Fruit fly (Drosophila melanogaster): ENCODE data around the gene GILT2.
A peak's percentile ranks its signal among the peaks of the same experiment; 100 is the strongest.

GILT2 gene

DNA sequence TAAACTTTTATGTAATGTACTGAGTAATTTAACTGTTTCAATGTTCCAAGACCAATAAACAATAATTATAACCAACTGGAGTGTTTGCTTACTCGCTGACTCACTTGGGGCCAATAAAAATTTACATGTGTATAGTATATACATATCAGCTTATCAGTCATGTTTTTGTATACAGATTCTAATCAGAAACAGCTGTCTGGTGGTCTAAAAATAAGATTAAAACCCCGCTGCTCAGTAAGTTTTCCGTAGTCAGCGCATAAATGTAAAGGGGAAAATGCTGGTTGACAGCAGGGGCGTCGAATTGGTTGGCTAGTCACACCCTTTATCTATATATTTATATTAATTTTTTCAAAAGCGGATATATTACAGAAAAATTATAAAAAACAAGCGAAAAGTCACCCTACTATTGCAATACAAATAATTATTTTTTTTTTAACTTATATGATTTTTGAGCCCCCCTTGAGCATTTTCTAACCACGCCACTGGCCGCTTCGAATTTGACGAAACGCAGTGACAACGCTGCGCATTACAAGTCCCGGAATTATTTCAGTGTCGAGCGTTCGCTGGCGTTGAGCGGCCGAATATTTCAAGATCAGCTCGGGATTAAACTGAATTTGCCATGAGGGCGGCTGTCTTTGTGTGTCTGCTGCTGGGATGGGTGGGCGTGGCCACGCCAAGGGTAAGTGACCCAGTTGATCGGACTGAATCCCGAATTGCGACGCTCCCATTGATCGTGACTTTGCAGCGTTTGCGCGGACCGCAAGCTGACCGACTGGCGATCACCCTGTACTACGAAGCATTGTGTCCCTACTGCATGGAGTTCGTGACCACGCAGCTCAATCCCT is at the start of gene GILT2 (continued):
- TF ChIP-seq CG2712 (tag; optimal IDR thresholded peaks at IDR 0.05) = peak; percentile 93
- TF ChIP-seq CG13894 (tag; optimal IDR thresholded peaks at IDR 0.05) = peak; percentile 88
- no peak for TF ChIP-seq cg (GFP tag; optimal IDR thresholded peaks at IDR 0.05)
- TF ChIP-seq Elba2 (GFP tag; optimal IDR thresholded peaks at IDR 0.05) = peak; percentile 24
- TF ChIP-seq CG7372 (GFP tag; IDR thresholded peaks at IDR 0.05) = peak; percentile 80
- TF ChIP-seq H2.0 (GFP tag; IDR thresholded peaks at IDR 0.05) = peak; percentile 87
- TF ChIP-seq CG10267 (tag; optimal IDR thresholded peaks at IDR 0.05) = peak; percentile 87
- peak; percentile 84 for TF ChIP-seq trh (GFP tag; optimal IDR thresholded peaks at IDR 0.05)
- TF ChIP-seq vvl (GFP tag; IDR thresholded peaks at IDR 0.05) = peak; percentile 97
- TF ChIP-seq unpg (GFP tag; optimal IDR thresholded peaks at IDR 0.05) = peak; percentile 92
- TF ChIP-seq sna (GFP tag; IDR thresholded peaks at IDR 0.05; ENCODE audit: partially characterized antibody) = no peak
- peak; percentile 89 for TF ChIP-seq tin (GFP tag; optimal IDR thresholded peaks at IDR 0.05)
- TF ChIP-seq CG7786 (GFP tag; optimal IDR thresholded peaks at IDR 0.05) = peak; percentile 13
- TF ChIP-seq CG18011 (GFP tag; optimal IDR thresholded peaks at IDR 0.05) = peak; percentile 78
- peak; percentile 49 for TF ChIP-seq Bdp1 (GFP tag; optimal IDR thresholded peaks at IDR 0.05)
- TF ChIP-seq kni (GFP tag; optimal IDR thresholded peaks at IDR 0.05) = peak; percentile 53
- no peak for TF ChIP-seq br (optimal IDR thresholded peaks at IDR 0.05)
- peak; percentile 74 for TF ChIP-seq CG16815 (GFP tag; optimal IDR thresholded peaks at IDR 0.05)
- no peak for TF ChIP-seq jumu (GFP tag; optimal IDR thresholded peaks at IDR 0.05)
- TF ChIP-seq Hr3 (GFP tag; optimal IDR thresholded peaks at IDR 0.05) = peak; percentile 89
- TF ChIP-seq D (optimal IDR thresholded peaks at IDR 0.05) = no peak
- peak; percentile 89 for TF ChIP-seq D (GFP tag; optimal IDR thresholded peaks at IDR 0.05)
- peak; percentile 94 for TF ChIP-seq CG12659 (GFP tag; optimal IDR thresholded peaks at IDR 0.05)
- TF ChIP-seq ind (GFP tag; optimal IDR thresholded peaks at IDR 0.05) = peak; percentile 90
- no peak for TF ChIP-seq pfk (GFP tag; optimal IDR thresholded peaks at IDR 0.05)
- peak; percentile 51 for TF ChIP-seq CG16863 (GFP tag; optimal IDR thresholded peaks at IDR 0.05)
- TF ChIP-seq aop (GFP tag; IDR thresholded peaks at IDR 0.05) = peak; percentile 55; the same call in 1 of the 2 replicates
- no peak for TF ChIP-seq cad (GFP tag; optimal IDR thresholded peaks at IDR 0.05)
- TF ChIP-seq CG14860 (GFP tag; IDR thresholded peaks at IDR 0.05; ENCODE audit: partially characterized antibody) = no peak
- TF ChIP-seq HLH4C (GFP tag; IDR thresholded peaks at IDR 0.05; ENCODE audit: partially characterized antibody) = no peak
- peak; percentile 21 for TF ChIP-seq CG9609 (GFP tag; optimal IDR thresholded peaks at IDR 0.05)
- TF ChIP-seq CG8281 (tag; optimal IDR thresholded peaks at IDR 0.05) = peak; percentile 78
- no peak for TF ChIP-seq CG1603 (tag; optimal IDR thresholded peaks at IDR 0.05)
- no peak for TF ChIP-seq Hey (tag; optimal IDR thresholded peaks at IDR 0.05)
- TF ChIP-seq Aef1 (GFP tag; IDR thresholded peaks at IDR 0.05) = peak; percentile 90
- TF ChIP-seq CG17328 (GFP tag; IDR thresholded peaks at IDR 0.05) = peak; percentile 94
- TF ChIP-seq slp2 (GFP tag; optimal IDR thresholded peaks at IDR 0.05) = no peak
- no peak for TF ChIP-seq hb (GFP tag; IDR thresholded peaks at IDR 0.05; ENCODE audit: partially characterized antibody)
- peak; percentile 83 for TF ChIP-seq CG6654 (GFP tag; optimal IDR thresholded peaks at IDR 0.05)
- peak; percentile 82 for TF ChIP-seq CG5953 (GFP tag; IDR thresholded peaks at IDR 0.05)
- TF ChIP-seq Ravus (GFP tag; IDR thresholded peaks at IDR 0.05) = peak; percentile 83
- TF ChIP-seq CG32772 (GFP tag; IDR thresholded peaks at IDR 0.05) = peak; percentile 90
- TF ChIP-seq nerfin-2 (GFP tag; IDR thresholded peaks at IDR 0.05; ENCODE audit: partially characterized antibody) = no peak
- peak; percentile 55 for TF ChIP-seq corto (GFP tag; optimal IDR thresholded peaks at IDR 0.05)
- peak; percentile 89 for TF ChIP-seq CG5245 (GFP tag; optimal IDR thresholded peaks at IDR 0.05)
- peak; percentile 77 for TF ChIP-seq CG10462 (GFP tag; optimal IDR thresholded peaks at IDR 0.05)
- no peak for TF ChIP-seq Bgb (GFP tag; IDR thresholded peaks at IDR 0.05; ENCODE audit: partially characterized antibody)
- TF ChIP-seq CHES-1-like (GFP tag; optimal IDR thresholded peaks at IDR 0.05) = peak; percentile 39
- TF ChIP-seq Opbp (GFP tag; IDR thresholded peaks at IDR 0.05; ENCODE audit: partially characterized antibody) = no peak
